Fruit fly (Drosophila melanogaster): ENCODE results near the gene Syt14.

dm6 chr3R:4333964-4334363 lies 15.1 kb upstream of the Syt14 start, which contains the start of gene CG9776:
- no peak for TF ChIP-seq usp (GFP tag; optimal IDR thresholded peaks at IDR 0.05)
- TF ChIP-seq EcR (GFP tag; optimal IDR thresholded peaks at IDR 0.05): no peak
- TF ChIP-seq psq (optimal IDR thresholded peaks at IDR 0.05): no peak
- TF ChIP-seq CG8478 (optimal IDR thresholded peaks at IDR 0.05): no peak
- TF ChIP-seq pan (optimal IDR thresholded peaks at IDR 0.05): no peak
